Fruit fly (Drosophila melanogaster) whole organism: ENCODE results near the gene CG13065.

Experiments
- CG8478 ChIP-seq: fragments of >200 bp; optimal IDR thresholded peaks from 2 replicates; lab custom pipeline; 2018; ENCODE audit warnings: inconsistent platforms
- pan ChIP-seq: fragments of >200 bp; optimal IDR thresholded peaks from 2 replicates; lab custom pipeline; 2017
- psq ChIP-seq: fragments of >200 bp; optimal IDR thresholded peaks from 2 replicates; lab custom pipeline; 2017

DNA sequence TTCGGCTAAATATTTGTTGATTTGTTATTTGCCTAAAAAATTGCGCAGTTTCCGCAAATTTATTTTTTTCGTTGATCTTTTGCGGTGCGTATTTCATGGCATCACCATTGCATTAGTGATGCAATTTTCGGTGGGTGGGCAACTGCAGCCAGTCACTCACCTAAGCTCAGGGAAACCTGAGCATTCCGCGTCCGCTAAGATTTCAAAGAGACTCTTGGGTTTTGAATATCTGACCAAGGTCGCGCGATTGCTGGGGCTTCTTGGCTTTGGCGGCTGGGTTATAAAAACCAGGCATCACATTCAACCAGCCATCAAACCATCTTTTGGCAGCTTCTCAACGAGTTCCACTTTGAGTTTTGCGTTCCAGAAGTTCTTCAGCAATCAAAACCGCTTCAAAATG is 14.8 kb upstream of the CG13065 start, which contains the start of gene CG13071:
- TF ChIP-seq pan (no peak), CG8478 (lab: Kevin White, UChicago) (no peak), psq (lab: Kevin White, UChicago) (no peak)
